Fruit fly (Drosophila melanogaster): ENCODE results near the gene toc.

dm6 chr2L:3100812-3101211, 43.8 kb downstream of the toc start:
- TF ChIP-seq pan (optimal IDR thresholded peaks at IDR 0.05) = no peak
- no peak for TF ChIP-seq Hnf4 (GFP tag; optimal IDR thresholded peaks at IDR 0.05)

All from whole organism, wandering third instar larva.